Worm (Caenorhabditis elegans) whole organism, young adult: ENCODE measurements around the gene vhp-1.

Experiments used
- F22D6.2 ChIP-seq: sonication (generic microtip); optimal IDR thresholded peaks from 2 replicates; lab custom pipeline; 2016; ENCODE audit warnings: mild to moderate bottlenecking, missing genetic modification characterization, missing compliant biosample characterization
- snpc-4 ChIP-seq, 5 experiments: fragments of 150-350 bp in 1 of 5; sonication (generic microtip) in 4 of 5; optimal IDR thresholded peaks; 2 replicates each; lab custom pipeline; 2014 to 2018; ENCODE audit warnings: missing genetic modification characterization in 5 of 5, missing biosample characterization in 3 of 5, antibody characterized with exemption in 2 of 5, mild to moderate bottlenecking in 2 of 5, missing compliant biosample characterization in 2 of 5, missing genotype in 2 of 5, moderate library complexity in 2 of 5, missing genetic modification reagents in 1 of 5

ce11 chrII:5322732-5323326, at the start of gene vhp-1:
- TF ChIP-seq F22D6.2 (tag; lab: Kevin White, UChicago) (no peak), snpc-4 (GFP tag; optimal IDR thresholded peaks at IDR 0.05; lab: Kevin White, UChicago) (no peak), snpc-4 (tag; optimal IDR thresholded peaks at IDR 0.05; lab: Kevin White, UChicago) (no peak)
